Fruit fly (Drosophila melanogaster): ENCODE measurements around the gene TkR99D.

TkR99D gene

dm6 chr3R:29990681-29991080, 21.4 kb upstream of the TkR99D start (continued):
- TF ChIP-seq CG34376 (GFP tag; optimal IDR thresholded peaks at IDR 0.05) (peak; percentile 17), Gsc (GFP tag; IDR thresholded peaks at IDR 0.05) (no peak), klu (GFP tag; IDR thresholded peaks at IDR 0.05) (no peak), crc (GFP tag; optimal IDR thresholded peaks at IDR 0.05) (no peak), vnd (GFP tag; IDR thresholded peaks at IDR 0.05; ENCODE audit: partially characterized antibody) (no peak), en (GFP tag; optimal IDR thresholded peaks at IDR 0.05) (no peak), CG11504 (tag; optimal IDR thresholded peaks at IDR 0.05) (no peak), gro (GFP tag; optimal IDR thresholded peaks at IDR 0.05) (no peak), CG30020 (tag; optimal IDR thresholded peaks at IDR 0.05) (no peak), CG17802 (tag; optimal IDR thresholded peaks at IDR 0.05) (no peak), CG34422 (GFP tag; IDR thresholded peaks at IDR 0.05) (no peak), chm (GFP tag; IDR thresholded peaks at IDR 0.05) (no peak), CG14441 (GFP tag; IDR thresholded peaks at IDR 0.05) (no peak), Aef1 (GFP tag; IDR thresholded peaks at IDR 0.05) (no peak), CG33557 (GFP tag; optimal IDR thresholded peaks at IDR 0.05) (no peak), CG8924 (tag; optimal IDR thresholded peaks at IDR 0.05) (no peak), CG10366 (GFP tag; IDR thresholded peaks at IDR 0.05) (no peak)

- TF ChIP-seq chinmo (GFP tag; IDR thresholded peaks at IDR 0.05; ENCODE audit: partially characterized antibody) (peak; percentile 56; the same call in 1 of the 4 replicates), sd (tag; optimal IDR thresholded peaks at IDR 0.05) (peak; percentile 93), CG8388 (GFP tag; optimal IDR thresholded peaks at IDR 0.05) (no peak), CG13894 (tag; optimal IDR thresholded peaks at IDR 0.05) (peak; percentile 39), CG12769 (tag; optimal IDR thresholded peaks at IDR 0.05) (peak; percentile 4), D (optimal IDR thresholded peaks at IDR 0.05) (no peak), D (GFP tag; optimal IDR thresholded peaks at IDR 0.05) (no peak)
These were observed 16.0 kb upstream of the TkR99D start for dm6 chr3R:29985219-29985618.

- TF ChIP-seq gfzf (GFP tag; optimal IDR thresholded peaks at IDR 0.05): no peak
- no peak for TF ChIP-seq dmrt99B (tag; optimal IDR thresholded peaks at IDR 0.05)
- TF ChIP-seq grn (GFP tag; optimal IDR thresholded peaks at IDR 0.05): peak; percentile 74
- TF ChIP-seq gsb-n (tag; optimal IDR thresholded peaks at IDR 0.05): peak; percentile 18
- peak; percentile 75; the same call in 1 of the 2 replicates for TF ChIP-seq vvl (GFP tag; IDR thresholded peaks at IDR 0.05)
- peak; percentile 59 for TF ChIP-seq abd-A (tag; optimal IDR thresholded peaks at IDR 0.05)
- peak; percentile 87 for TF ChIP-seq CG12769 (tag; optimal IDR thresholded peaks at IDR 0.05)
- peak; percentile 7 for TF ChIP-seq oc (tag; optimal IDR thresholded peaks at IDR 0.05)
- no peak for TF ChIP-seq E2f2 (GFP tag; IDR thresholded peaks at IDR 0.05)
- peak; percentile 51 for TF ChIP-seq CG15269 (tag; optimal IDR thresholded peaks at IDR 0.05)
- TF ChIP-seq pros (GFP tag; optimal IDR thresholded peaks at IDR 0.05): peak; percentile 40
- TF ChIP-seq wek (GFP tag; optimal IDR thresholded peaks at IDR 0.05): no peak
- TF ChIP-seq slbo (GFP tag; IDR thresholded peaks at IDR 0.05): 0 out of 2 replicates have a peak, but pooled peaks have one; percentile 2
- no peak for TF ChIP-seq HLH4C (GFP tag; IDR thresholded peaks at IDR 0.05; ENCODE audit: partially characterized antibody)
- TF ChIP-seq Opbp (GFP tag; IDR thresholded peaks at IDR 0.05; ENCODE audit: partially characterized antibody): no peak
These were observed 14.6 kb upstream of the TkR99D start for dm6 chr3R:29983886-29984285.
